Worm (Caenorhabditis elegans): Measurements from ENCODE around the gene atln-2.
"Not testable (repeated sequence)": the region's sequence is repeated elsewhere in the genome, so short reads cannot be mapped to it uniquely, and the experiment has no call there.

atln-2 gene

DNA sequence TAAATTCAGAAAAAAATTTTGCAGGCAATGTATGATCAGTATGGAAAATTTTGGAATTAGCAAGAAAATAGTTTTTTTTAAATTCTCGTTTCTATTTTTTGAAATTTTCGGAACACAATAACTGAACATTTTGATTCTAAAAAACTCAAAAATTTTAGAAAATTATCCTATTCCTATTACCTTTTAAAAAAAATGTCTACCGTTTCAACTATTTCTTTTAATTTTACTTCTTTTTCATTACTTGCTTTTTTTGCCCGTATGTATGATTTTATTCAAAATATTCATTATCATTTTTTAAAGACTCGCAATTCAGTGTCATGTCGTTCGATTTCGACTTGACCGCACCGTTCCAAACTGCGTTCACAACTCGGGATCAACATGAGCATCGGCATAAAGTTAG lies at the start of gene atln-2:
atln-2 (plus strand) TSS at position 301 of the 400 bp plus-strand sequence.
- no peak for TF ChIP-seq efl-1 (optimal IDR thresholded peaks at IDR 0.05)
- peak in 1 of 2 experiments; percentile 57 for TF ChIP-seq efl-1 (GFP tag; optimal IDR thresholded peaks at IDR 0.05 in 1 of 2)
- no peak for TF ChIP-seq ets-5 (GFP tag; IDR thresholded peaks at IDR 0.05)

DNA sequence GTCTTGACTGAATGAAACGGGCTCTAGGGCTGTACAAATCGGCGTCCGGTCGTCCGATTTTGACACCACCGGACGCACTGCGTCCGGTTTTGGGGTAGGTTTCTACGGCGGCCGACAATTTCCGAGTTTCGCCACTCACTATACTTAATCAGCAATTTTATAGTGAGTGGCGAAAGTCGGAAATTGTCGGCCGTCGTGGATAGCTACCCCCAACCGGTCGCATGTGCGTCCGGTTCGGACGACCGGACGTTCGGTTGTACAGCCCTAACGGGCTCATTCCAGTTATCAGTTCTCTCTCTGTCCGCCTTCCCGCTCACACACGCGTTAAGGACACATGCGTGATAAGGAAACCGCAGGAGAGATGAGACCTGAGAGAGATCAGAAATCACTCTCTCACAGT lies 48.8 kb upstream of the atln-2 start, which contains the start of gene Y57G11C.1131:
Y57G11C.1131 (plus strand) TSS at position 333 of the 400 bp plus-strand sequence.
- TF ChIP-seq fkh-8 (tag; optimal IDR thresholded peaks at IDR 0.05): no peak
- no peak for TF ChIP-seq efl-1 (optimal IDR thresholded peaks at IDR 0.05)
- TF ChIP-seq efl-1 (GFP tag; optimal IDR thresholded peaks at IDR 0.05 in 1 of 2): peak in 1 of 2 experiments; percentile 70

- TF ChIP-seq ceh-88 (GFP tag; IDR thresholded peaks at IDR 0.05) (no peak), nhr-47 (tag; optimal IDR thresholded peaks at IDR 0.05) (no peak), swsn-7 (tag; optimal IDR thresholded peaks at IDR 0.05) (no peak), snu-23 (GFP tag; optimal IDR thresholded peaks at IDR 0.05) (no peak), mdl-1 (tag; optimal IDR thresholded peaks at IDR 0.05) (no peak), lin-15B (tag; optimal IDR thresholded peaks at IDR 0.05) (no peak), aha-1 (tag; optimal IDR thresholded peaks at IDR 0.05) (no peak), alr-1 (tag; optimal IDR thresholded peaks at IDR 0.05; ENCODE audit: borderline replicate concordance) (no peak), unc-30 (tag; optimal IDR thresholded peaks at IDR 0.05) (no peak), nhr-71 (tag; optimal IDR thresholded peaks at IDR 0.05) (no peak), C04F5.9 (tag; optimal IDR thresholded peaks at IDR 0.05) (no peak), nhr-90 (tag; optimal IDR thresholded peaks at IDR 0.05; ENCODE audit: poor library complexity) (no peak), Y116A8C.19 (tag; optimal IDR thresholded peaks at IDR 0.05; ENCODE audit: borderline replicate concordance) (no peak), nhr-84 (tag; optimal IDR thresholded peaks at IDR 0.05) (no peak), hlh-17 (GFP tag; optimal IDR thresholded peaks at IDR 0.05; ENCODE audit: borderline replicate concordance) (no peak), rnt-1 (tag; optimal IDR thresholded peaks at IDR 0.05) (no peak), F16B12.6 (tag; optimal IDR thresholded peaks at IDR 0.05) (no peak), dsc-1 (tag; optimal IDR thresholded peaks at IDR 0.05) (no peak), ceh-8 (GFP tag; optimal IDR thresholded peaks at IDR 0.05) (no peak)
Observed at ce11 chrIV:14937017-14937416, 44.4 kb upstream of the atln-2 start, which contains the start of gene Y57G11C.1144. Y57G11C.1144 (plus strand) TSS chrIV:14937317.

DNA sequence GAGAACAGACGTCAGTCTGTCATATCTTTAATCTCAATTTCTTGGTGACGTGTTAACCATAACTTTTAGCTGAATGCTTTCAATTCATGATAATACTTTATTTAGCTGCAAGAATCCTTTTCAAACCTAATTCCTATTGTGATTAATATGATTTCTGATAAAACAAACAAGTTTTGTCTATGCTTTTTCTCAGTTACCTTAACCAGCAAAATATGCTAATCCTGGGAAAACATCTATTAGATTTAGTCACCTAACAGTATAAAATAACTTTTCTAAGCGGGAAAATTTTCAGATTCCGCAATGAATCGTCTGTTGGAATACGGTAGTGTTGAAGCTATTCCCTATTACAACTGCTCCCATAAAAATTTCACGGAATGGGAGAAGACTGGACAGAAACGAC lies 42.8 kb upstream of the atln-2 start, which contains the start of gene Y57G11C.30:
Y57G11C.30 (plus strand) TSS at position 301 of the 400 bp plus-strand sequence.
- TF ChIP-seq nhr-84 (tag; optimal IDR thresholded peaks at IDR 0.05); unc-62 (GFP tag; optimal IDR thresholded peaks at IDR 0.05); elt-2 (tag; optimal IDR thresholded peaks at IDR 0.05): not testable (repeated sequence)

- TF ChIP-seq egl-13 (tag; optimal IDR thresholded peaks at IDR 0.05) (no peak), hlh-17 (GFP tag; optimal IDR thresholded peaks at IDR 0.05; ENCODE audit: borderline replicate concordance) (no peak), mab-9 (GFP tag; IDR thresholded peaks at IDR 0.05) (no peak), ets-5 (GFP tag; IDR thresholded peaks at IDR 0.05) (no peak), irx-1 (tag; optimal IDR thresholded peaks at IDR 0.05) (no peak), fos-1 (tag; optimal IDR thresholded peaks at IDR 0.05) (no peak), mdl-1 (tag; optimal IDR thresholded peaks at IDR 0.05) (no peak), nhr-47 (tag; optimal IDR thresholded peaks at IDR 0.05) (no peak), elt-3 (tag; optimal IDR thresholded peaks at IDR 0.05) (no peak), fkh-4 (tag; optimal IDR thresholded peaks at IDR 0.05; ENCODE audit: borderline replicate concordance) (no peak), ztf-4 (tag; optimal IDR thresholded peaks at IDR 0.05) (no peak), lin-13 (GFP tag; optimal IDR thresholded peaks at IDR 0.05) (no peak), aha-1 (tag; optimal IDR thresholded peaks at IDR 0.05) (no peak), unc-86 (tag; optimal IDR thresholded peaks at IDR 0.05) (no peak), nhr-85 (tag) (no peak)
Observed at ce11 chrIV:14944234-14944633, 37.2 kb upstream of the atln-2 start, which contains the start of gene Y57G11C.48. Y57G11C.48 (minus strand) TSS chrIV:14944334.

Data from whole organism, L1 larva.